Fruit fly (Drosophila melanogaster) whole organism, embryonic: ENCODE results near the gene Vps37B.

Source experiments
- Abd-B ChIP-seq: fragments of 200-800 bp; sonication (Bioruptor generic); optimal IDR thresholded peaks from 2 replicates; lab custom pipeline; 2018; ENCODE audit warnings: missing biosample characterization, mild to moderate bottlenecking, missing genetic modification characterization, moderate library complexity
- CG10147 ChIP-seq: fragments of 200-800 bp; sonication (Bioruptor generic); optimal IDR thresholded peaks from 2 replicates; lab custom pipeline; 2019; ENCODE audit warnings: missing biosample characterization, mild to moderate bottlenecking, missing genetic modification characterization, moderate library complexity
- CG1024 ChIP-seq: fragments of 200-800 bp; sonication (Bioruptor generic); IDR thresholded peaks from 2 replicates; pipeline ENCODE4 v1.3.6; 2022; ENCODE audit warnings: missing biosample characterization, missing genetic modification characterization
- CG10267 ChIP-seq: fragments of 200-800 bp; sonication (Bioruptor generic); optimal IDR thresholded peaks from 2 replicates; lab custom pipeline; 2018; ENCODE audit warnings: missing biosample characterization, mild to moderate bottlenecking, missing genetic modification characterization, moderate library complexity
- CG10654 ChIP-seq: fragments of 200-800 bp; sonication (Bioruptor generic); optimal IDR thresholded peaks from 2 replicates; lab custom pipeline; 2016; ENCODE audit warnings: missing biosample characterization, missing genetic modification characterization
- CG10959 ChIP-seq: fragments of 200-800 bp; sonication (Bioruptor generic); IDR thresholded peaks from 2 replicates; pipeline ENCODE4 v1.3.6; 2022; ENCODE audit warnings: missing biosample characterization, missing genetic modification characterization
- CG13894 ChIP-seq: fragments of 200-800 bp; sonication (Bioruptor generic); optimal IDR thresholded peaks from 3 replicates; lab custom pipeline; 2018; ENCODE audit warnings: missing biosample characterization, mild to moderate bottlenecking, missing genetic modification characterization, moderate library complexity
- CG1529 ChIP-seq: fragments of 200-800 bp; sonication (Bioruptor generic); optimal IDR thresholded peaks from 3 replicates; lab custom pipeline; 2018; ENCODE audit warnings: missing biosample characterization, missing genetic modification characterization
- CG17186 ChIP-seq: fragments of 200-800 bp; sonication (Bioruptor generic); optimal IDR thresholded peaks from 3 replicates; lab custom pipeline; 2017; ENCODE audit warnings: missing biosample characterization, missing genetic modification reagents, missing genetic modification characterization
- CG17568 ChIP-seq: fragments of 200-800 bp; sonication (Bioruptor generic); optimal IDR thresholded peaks from 2 replicates; lab custom pipeline; 2018; ENCODE audit warnings: missing biosample characterization, mild to moderate bottlenecking, missing genetic modification characterization, moderate library complexity
- CG17612 ChIP-seq: fragments of 200-800 bp; sonication (Bioruptor generic); IDR thresholded peaks from 2 replicates; pipeline ENCODE4 v1.3.6; 2022; ENCODE audit warnings: missing biosample characterization, missing genetic modification characterization
- CG2678 ChIP-seq: fragments of 200-800 bp; sonication (Bioruptor generic); optimal IDR thresholded peaks from 3 replicates; lab custom pipeline; 2019; ENCODE audit warnings: missing biosample characterization, mild to moderate bottlenecking, missing genetic modification characterization, moderate library complexity
- CG2889 ChIP-seq: fragments of 200-800 bp; sonication (Bioruptor generic); IDR thresholded peaks from 3 replicates; pipeline ENCODE4 v1.3.6; 2022; ENCODE audit warnings: missing biosample characterization, missing genetic modification characterization
- CG4404 ChIP-seq: fragments of 200-800 bp; sonication (Bioruptor generic); IDR thresholded peaks from 2 replicates; pipeline ENCODE4 v1.3.6; 2022; ENCODE audit warnings: missing biosample characterization, missing genetic modification characterization
- CG4424 ChIP-seq: fragments of 200-800 bp; sonication (Bioruptor generic); optimal IDR thresholded peaks from 3 replicates; lab custom pipeline; 2016; ENCODE audit warnings: missing biosample characterization, missing genetic modification characterization
- CG5953 ChIP-seq: fragments of 200-800 bp; sonication (Bioruptor generic); IDR thresholded peaks from 2 replicates; pipeline ENCODE4 v1.3.6; 2022; ENCODE audit warnings: missing biosample characterization, missing genetic modification characterization
- CG6272 ChIP-seq: fragments of 200-800 bp; sonication (Bioruptor generic); IDR thresholded peaks from 2 replicates; pipeline ENCODE4 v1.3.6; 2022; ENCODE audit warnings: missing biosample characterization, missing genetic modification characterization
- CG6654 ChIP-seq: fragments of 200-800 bp; sonication (Bioruptor generic); optimal IDR thresholded peaks from 2 replicates; lab custom pipeline; 2017; ENCODE audit warnings: missing biosample characterization, mild to moderate bottlenecking, missing genetic modification characterization
- CG6689 ChIP-seq: fragments of 200-800 bp; sonication (Bioruptor generic); IDR thresholded peaks from 2 replicates; pipeline ENCODE4 v1.3.6; 2022; ENCODE audit warnings: missing biosample characterization, missing genetic modification characterization
- CG6854 ChIP-seq: fragments of 200-800 bp; sonication (Bioruptor generic); optimal IDR thresholded peaks from 3 replicates; lab custom pipeline; 2017; ENCODE audit warnings: missing biosample characterization, mild to moderate bottlenecking, missing genetic modification characterization
- CG7839 ChIP-seq: fragments of 200-800 bp; sonication (Bioruptor generic); optimal IDR thresholded peaks from 3 replicates; lab custom pipeline; 2018; ENCODE audit warnings: missing biosample characterization, mild to moderate bottlenecking, missing genetic modification characterization, moderate library complexity
- CG9876 ChIP-seq: fragments of 200-800 bp; sonication (Bioruptor generic); optimal IDR thresholded peaks from 2 replicates; lab custom pipeline; 2016; ENCODE audit warnings: missing biosample characterization, missing genetic modification characterization
- CHES-1-like ChIP-seq: fragments of 200-800 bp; sonication (Bioruptor generic); optimal IDR thresholded peaks from 2 replicates; lab custom pipeline; 2016; ENCODE audit warnings: missing biosample characterization, missing genetic modification characterization
- Jarid2 ChIP-seq: fragments of 200-800 bp; sonication (Bioruptor generic); optimal IDR thresholded peaks from 3 replicates; lab custom pipeline; 2017; ENCODE audit warnings: mild to moderate bottlenecking, missing biosample characterization, missing genetic modification reagents, missing genetic modification characterization
- Lpt ChIP-seq: fragments of >200 bp; optimal IDR thresholded peaks from 2 replicates; lab custom pipeline; 2018; ENCODE audit warnings: missing biosample characterization, missing genetic modification characterization
- Mrtf ChIP-seq: fragments of 200-800 bp; sonication (Bioruptor generic); IDR thresholded peaks from 3 replicates; pipeline ENCODE4 v1.3.6; 2022; ENCODE audit warnings: missing biosample characterization, missing genetic modification characterization
- Nf-YA ChIP-seq: fragments of 200-800 bp; sonication (Bioruptor generic); IDR thresholded peaks from 2 replicates; pipeline ENCODE4 v1.3.6; 2022; ENCODE audit warnings: missing biosample characterization, missing genetic modification characterization
- TFAM ChIP-seq: fragments of 200-800 bp; sonication (Bioruptor generic); optimal IDR thresholded peaks from 2 replicates; lab custom pipeline; 2017; ENCODE audit warnings: missing biosample characterization, missing genetic modification characterization, inconsistent platforms
- chm ChIP-seq: fragments of 200-800 bp; sonication (Bioruptor generic); IDR thresholded peaks from 2 replicates; pipeline ENCODE4 v1.3.6; 2022; ENCODE audit warnings: missing biosample characterization, missing genetic modification characterization
- ci ChIP-seq: fragments of 200-800 bp; sonication (Bioruptor generic); IDR thresholded peaks from 3 replicates; pipeline ENCODE4 v1.3.6; 2022; ENCODE audit warnings: missing biosample characterization, missing genetic modification characterization
- dan ChIP-seq: fragments of 200-800 bp; sonication (Bioruptor generic); IDR thresholded peaks from 2 replicates; pipeline ENCODE4 v1.3.6; 2022; ENCODE audit warnings: missing biosample characterization, missing genetic modification characterization
- dpn ChIP-seq, 2 experiments: fragments of 200-800 bp; sonication (Bioruptor generic); optimal IDR thresholded peaks; 3 replicates each; lab custom pipeline; 2016; ENCODE audit warnings: missing biosample characterization in 2 of 2, missing genetic modification characterization in 2 of 2
- ems ChIP-seq: fragments of 200-800 bp; sonication (Bioruptor generic); optimal IDR thresholded peaks from 3 replicates; lab custom pipeline; 2016; ENCODE audit warnings: missing biosample characterization, missing genetic modification characterization
- gcm ChIP-seq: fragments of 200-800 bp; sonication (Bioruptor generic); optimal IDR thresholded peaks from 2 replicates; lab custom pipeline; 2019; ENCODE audit warnings: missing biosample characterization, mild to moderate bottlenecking, missing genetic modification characterization, moderate library complexity
- hbn ChIP-seq: fragments of 200-800 bp; sonication (Bioruptor generic); IDR thresholded peaks from 2 replicates; pipeline ENCODE4 v1.3.6; 2022; ENCODE audit warnings: missing biosample characterization, missing genetic modification characterization; ENCODE audit not compliant: partially characterized antibody
- inv ChIP-seq: fragments of 200-800 bp; sonication (Bioruptor generic); IDR thresholded peaks from 2 replicates; pipeline ENCODE4 v1.3.6; 2022; ENCODE audit warnings: missing biosample characterization, missing genetic modification characterization; ENCODE audit not compliant: partially characterized antibody
- lmd ChIP-seq: fragments of 200-800 bp; sonication (Bioruptor generic); IDR thresholded peaks from 2 replicates; pipeline ENCODE4 v1.3.6; 2022; ENCODE audit warnings: missing biosample characterization, missing genetic modification characterization
- maf-S ChIP-seq: fragments of 200-800 bp; sonication (Bioruptor generic); optimal IDR thresholded peaks from 2 replicates; lab custom pipeline; 2016; ENCODE audit warnings: missing biosample characterization, missing genetic modification characterization
- nmo ChIP-seq: fragments of 200-800 bp; sonication (Bioruptor generic); optimal IDR thresholded peaks from 2 replicates; lab custom pipeline; 2018; ENCODE audit warnings: missing biosample characterization, mild to moderate bottlenecking, missing genetic modification characterization, moderate library complexity
- pb ChIP-seq: fragments of 200-800 bp; sonication (Bioruptor generic); optimal IDR thresholded peaks from 3 replicates; lab custom pipeline; 2016; ENCODE audit warnings: missing biosample characterization, missing genetic modification characterization
- pho ChIP-seq: fragments of 200-800 bp; sonication (Bioruptor generic); optimal IDR thresholded peaks from 2 replicates; lab custom pipeline; 2016; ENCODE audit warnings: missing biosample characterization, missing genetic modification characterization
- pros ChIP-seq: fragments of 200-800 bp; sonication (Bioruptor generic); optimal IDR thresholded peaks from 3 replicates; lab custom pipeline; 2019; ENCODE audit warnings: missing biosample characterization, mild to moderate bottlenecking, missing genetic modification characterization, moderate library complexity
- sd ChIP-seq: fragments of 200-800 bp; sonication (Bioruptor generic); optimal IDR thresholded peaks from 3 replicates; lab custom pipeline; 2018; ENCODE audit warnings: missing biosample characterization, mild to moderate bottlenecking, missing genetic modification characterization, moderate library complexity
- sens ChIP-seq: fragments of 200-800 bp; sonication (Bioruptor generic); peaks from one replicate; lab custom pipeline; 2016; ENCODE audit warnings: missing biosample characterization, missing genetic modification characterization
- sisA ChIP-seq: fragments of 200-800 bp; sonication (Bioruptor generic); IDR thresholded peaks from 2 replicates; pipeline ENCODE4 v1.3.6; 2022; ENCODE audit warnings: missing biosample characterization, missing genetic modification characterization
- sob ChIP-seq: fragments of 200-800 bp; sonication (Bioruptor generic); IDR thresholded peaks from 2 replicates; pipeline ENCODE4 v1.3.6; 2022; ENCODE audit warnings: missing biosample characterization, missing genetic modification characterization
- stc ChIP-seq: fragments of 200-800 bp; sonication (Bioruptor generic); IDR thresholded peaks from 2 replicates; pipeline ENCODE4 v1.3.6; 2022; ENCODE audit warnings: missing biosample characterization, missing genetic modification characterization
- tap ChIP-seq: fragments of 200-800 bp; optimal IDR thresholded peaks from 3 replicates; lab custom pipeline; 2019; ENCODE audit warnings: missing biosample characterization, mild to moderate bottlenecking, missing genetic modification characterization, moderate library complexity
- zen ChIP-seq: fragments of 200-800 bp; sonication (Bioruptor generic); optimal IDR thresholded peaks from 3 replicates; lab custom pipeline; 2018; ENCODE audit warnings: missing biosample characterization, mild to moderate bottlenecking, missing genetic modification characterization, moderate library complexity
- zen2 ChIP-seq: fragments of 200-800 bp; sonication (Bioruptor generic); IDR thresholded peaks from 3 replicates; pipeline ENCODE4 v1.3.6; 2022; ENCODE audit warnings: missing biosample characterization, missing genetic modification characterization; ENCODE audit not compliant: partially characterized antibody

Vps37B gene

DNA sequence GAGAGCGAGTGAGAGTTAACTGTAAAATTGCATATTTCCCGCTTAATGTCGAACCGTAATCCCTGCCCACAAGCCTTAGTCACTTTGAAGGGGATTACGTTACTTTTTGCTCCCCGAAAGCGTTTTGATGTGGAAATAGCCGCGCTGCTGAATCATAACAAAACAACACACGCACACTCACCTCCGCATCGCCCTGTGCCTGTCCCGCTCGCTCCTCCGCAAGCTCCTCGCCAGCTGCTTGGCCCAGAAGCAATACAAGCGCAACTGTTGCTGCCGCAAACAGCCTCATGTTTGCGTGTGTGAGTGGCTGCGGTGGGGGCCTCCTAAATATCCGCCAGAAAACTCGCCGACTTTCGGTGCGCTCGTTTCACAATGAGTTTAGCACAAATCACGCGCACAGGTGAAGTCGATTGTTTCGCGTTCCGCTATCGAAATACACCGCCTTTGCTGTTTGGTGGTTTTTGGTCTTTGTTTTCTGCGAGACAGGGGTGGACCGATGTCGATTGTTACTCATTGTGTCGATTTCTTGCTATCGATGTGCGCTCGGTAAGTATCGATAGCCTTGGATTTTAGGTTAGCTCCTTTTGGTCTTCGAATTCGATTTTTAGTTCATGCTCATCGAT lies 25.4 kb downstream of the Vps37B start, which contains the start of gene CtsF (continued):
- TF ChIP-seq zen2 (GFP tag; lab: Robert Waterston, UW) (peak; percentile 100), tap (tag; lab: Kevin White, UChicago) (peak; percentile 30), Jarid2 (GFP tag; lab: Kevin White, UChicago) (peak; percentile 61), CG9876 (no peak), sisA (GFP tag; lab: Robert Waterston, UW) (no peak), CG1529 (GFP tag; lab: Kevin White, UChicago) (no peak), stc (GFP tag; lab: Robert Waterston, UW) (peak; percentile 29; the same call in 1 of the 2 replicates), ems (GFP tag; lab: Kevin White, UChicago) (peak; percentile 32), CG6272 (no peak), CG1024 (GFP tag; lab: Robert Waterston, UW) (no peak), CG13894 (tag; lab: Kevin White, UChicago) (peak; percentile 64), chm (GFP tag; lab: Robert Waterston, UW) (peak; percentile 59; the same call in 1 of the 2 replicates), CG7839 (tag; lab: Kevin White, UChicago) (no peak), pho (peak; percentile 23), ci (GFP tag; lab: Robert Waterston, UW) (peak; percentile 56; the same call in 2 of the 3 replicates), Nf-YA (GFP tag; lab: Robert Waterston, UW) (no peak), maf-S (GFP tag; lab: Kevin White, UChicago) (no peak), CG4424 (GFP tag; lab: Kevin White, UChicago) (no peak), CG17612 (GFP tag; lab: Robert Waterston, UW) (no peak), inv (GFP tag; lab: Robert Waterston, UW) (peak; percentile 98), CHES-1-like (GFP tag; lab: Kevin White, UChicago) (peak; percentile 49), lmd (no peak), CG10147 (peak; percentile 16), sob (GFP tag; lab: Robert Waterston, UW) (0 out of 2 replicates have a peak, but pooled peaks have one; percentile 42), pb (GFP tag; lab: Kevin White, UChicago) (no peak), gcm (GFP tag; lab: Kevin White, UChicago) (no peak), sd (peak; percentile 36), CG10267 (peak; percentile 65), CG10654 (GFP tag; lab: Kevin White, UChicago) (no peak), pros (peak; percentile 22), CG17568 (no peak), dpn (GFP tag; optimal IDR thresholded peaks at IDR 0.05; lab: Kevin White, UChicago) (peak; percentile 20 to 25), dan (GFP tag; lab: Robert Waterston, UW) (no peak), sens (GFP tag; lab: Kevin White, UChicago) (peak; percentile 38), nmo (peak; percentile 41), CG6654 (GFP tag; lab: Kevin White, UChicago) (no peak), Abd-B (GFP tag; lab: Kevin White, UChicago) (no peak), TFAM (GFP tag; lab: Kevin White, UChicago) (no peak), CG10959 (GFP tag; lab: Robert Waterston, UW) (no peak), CG4404 (no peak), Mrtf (GFP tag; lab: Robert Waterston, UW) (0 out of 3 replicates have a peak, but pooled peaks have one; percentile 17), CG2889 (GFP tag; lab: Robert Waterston, UW) (no peak), CG17186 (peak; percentile 70), CG6854 (GFP tag; lab: Kevin White, UChicago) (no peak), hbn (GFP tag; lab: Robert Waterston, UW) (peak; percentile 98), Lpt (GFP tag; lab: Kevin White, UChicago) (peak; percentile 33), CG6689 (GFP tag; lab: Robert Waterston, UW) (no peak), zen (tag; lab: Kevin White, UChicago) (no peak), CG2678 (peak; percentile 3), CG5953 (GFP tag; lab: Robert Waterston, UW) (no peak)
